Fruit fly (Drosophila melanogaster) whole organism, embryonic: ENCODE data around the gene Zw.

Experiments
- Antp ChIP-seq: fragments of 200-800 bp; sonication (Bioruptor generic); optimal IDR thresholded peaks from 3 replicates; lab custom pipeline; 2016; ENCODE audit warnings: missing biosample characterization, missing genetic modification characterization
- BEAF-32 ChIP-seq: fragments of 200-800 bp; sonication (Bioruptor generic); optimal IDR thresholded peaks from 3 replicates; lab custom pipeline; 2017; ENCODE audit warnings: missing biosample characterization, missing genetic modification characterization, mild to moderate bottlenecking, moderate library complexity, missing genetic modification reagents
- BtbVII ChIP-seq: fragments of 200-800 bp; sonication (Bioruptor generic); optimal IDR thresholded peaks from 3 replicates; lab custom pipeline; 2017; ENCODE audit warnings: missing biosample characterization, mild to moderate bottlenecking, missing genetic modification characterization
- CG12236 ChIP-seq: fragments of 200-800 bp; sonication (Bioruptor generic); optimal IDR thresholded peaks from 2 replicates; lab custom pipeline; 2016; ENCODE audit warnings: missing biosample characterization, missing genetic modification characterization
- CG13296 ChIP-seq: fragments of 200-800 bp; sonication (Bioruptor generic); optimal IDR thresholded peaks from 3 replicates; lab custom pipeline; 2018; ENCODE audit warnings: missing biosample characterization, mild to moderate bottlenecking, missing genetic modification characterization
- CG1529 ChIP-seq: fragments of 200-800 bp; sonication (Bioruptor generic); optimal IDR thresholded peaks from 3 replicates; lab custom pipeline; 2018; ENCODE audit warnings: missing biosample characterization, missing genetic modification characterization
- CG16779 ChIP-seq: fragments of 200-800 bp; sonication (Bioruptor generic); IDR thresholded peaks from 2 replicates; pipeline ENCODE4 v1.3.6; 2022; ENCODE audit warnings: missing biosample characterization, missing genetic modification characterization
- CG17385 ChIP-seq: fragments of 200-800 bp; sonication (Bioruptor generic); optimal IDR thresholded peaks from 3 replicates; lab custom pipeline; 2018; ENCODE audit warnings: missing biosample characterization, mild to moderate bottlenecking, missing genetic modification characterization
- CG17912 ChIP-seq: fragments of 200-800 bp; sonication (Bioruptor generic); optimal IDR thresholded peaks from 2 replicates; lab custom pipeline; 2018; ENCODE audit warnings: missing biosample characterization, mild to moderate bottlenecking, missing genetic modification characterization
- CG3847 ChIP-seq: fragments of 200-800 bp; sonication (Bioruptor generic); IDR thresholded peaks from 2 replicates; pipeline ENCODE4 v1.3.6; 2022; ENCODE audit warnings: missing biosample characterization, missing genetic modification characterization
- CG4328 ChIP-seq: fragments of 200-800 bp; sonication (Bioruptor generic); optimal IDR thresholded peaks from 3 replicates; lab custom pipeline; 2017; ENCODE audit warnings: missing biosample characterization, missing genetic modification reagents, missing genetic modification characterization
- CG9437 ChIP-seq: fragments of 200-800 bp; sonication (Bioruptor generic); optimal IDR thresholded peaks from 2 replicates; lab custom pipeline; 2018; ENCODE audit warnings: missing biosample characterization, mild to moderate bottlenecking, missing genetic modification characterization
- CkIIα-i1 ChIP-seq: fragments of 200-800 bp; sonication (Bioruptor generic); IDR thresholded peaks from 2 replicates; pipeline ENCODE4 v1.3.6; 2022; ENCODE audit warnings: missing biosample characterization, missing genetic modification characterization
- Dek ChIP-seq: fragments of 200-800 bp; sonication (Bioruptor generic); optimal IDR thresholded peaks from 3 replicates; lab custom pipeline; 2019; ENCODE audit warnings: missing biosample characterization, mild to moderate bottlenecking, missing genetic modification characterization, moderate library complexity
- Dfd ChIP-seq, 2 experiments: fragments of >200 bp; optimal IDR thresholded peaks; 2 replicates each; lab custom pipeline; 2017; ENCODE audit warnings: missing biosample characterization in 2 of 2, missing genetic modification characterization in 2 of 2
- Eip74EF ChIP-seq, 2 experiments: fragments of 200-800 bp in 1 of 2; fragments of >200 bp in 1 of 2; sonication (Bioruptor generic) in 1 of 2; optimal IDR thresholded peaks; 2 replicates each; lab custom pipeline; 2017 to 2019; ENCODE audit warnings: missing biosample characterization in 2 of 2, missing genetic modification characterization in 2 of 2, mild to moderate bottlenecking in 1 of 2, moderate library complexity in 1 of 2
- Gug ChIP-seq: fragments of 200-800 bp; sonication (Bioruptor generic); IDR thresholded peaks from 4 replicates; pipeline ENCODE4 v1.3.6; 2022; ENCODE audit warnings: missing biosample characterization, missing genetic modification characterization
- H15 ChIP-seq: fragments of 200-800 bp; sonication (Bioruptor generic); IDR thresholded peaks from 3 replicates; pipeline ENCODE4 v1.3.6; 2022; ENCODE audit warnings: missing biosample characterization, missing genetic modification characterization
- H2.0 ChIP-seq: fragments of 200-800 bp; sonication (Bioruptor generic); IDR thresholded peaks from 2 replicates; pipeline ENCODE4 v1.3.6; 2022; ENCODE audit warnings: missing biosample characterization, missing genetic modification characterization
- Jarid2 ChIP-seq: fragments of 200-800 bp; sonication (Bioruptor generic); optimal IDR thresholded peaks from 3 replicates; lab custom pipeline; 2017; ENCODE audit warnings: mild to moderate bottlenecking, missing biosample characterization, missing genetic modification reagents, missing genetic modification characterization
- Lpt ChIP-seq: fragments of >200 bp; optimal IDR thresholded peaks from 2 replicates; lab custom pipeline; 2018; ENCODE audit warnings: missing biosample characterization, missing genetic modification characterization
- Neu2 ChIP-seq: fragments of 200-800 bp; sonication (Bioruptor generic); optimal IDR thresholded peaks from 3 replicates; lab custom pipeline; 2016; ENCODE audit warnings: missing biosample characterization, missing genetic modification characterization, borderline replicate concordance
- Oaz ChIP-seq: fragments of 200-800 bp; sonication (Bioruptor generic); IDR thresholded peaks from 2 replicates; pipeline ENCODE4 v1.3.6; 2022; ENCODE audit warnings: missing biosample characterization, missing genetic modification characterization
- PHDP ChIP-seq: fragments of 200-800 bp; sonication (Bioruptor generic); optimal IDR thresholded peaks from 3 replicates; lab custom pipeline; 2018; ENCODE audit warnings: missing biosample characterization, mild to moderate bottlenecking, missing genetic modification characterization, moderate library complexity
- Trl ChIP-seq, 3 experiments: fragments of >200 bp in 2 of 3; fragments of 200-800 bp in 1 of 3; sonication (Bioruptor generic) in 1 of 3; optimal IDR thresholded peaks; 2 replicates in 1 of 3; 3 replicates in 2 of 3; lab custom pipeline; 2016 to 2017; ENCODE audit warnings: missing biosample characterization in 1 of 3, missing genetic modification characterization in 1 of 3
- ato ChIP-seq: fragments of 200-800 bp; sonication (Bioruptor generic); IDR thresholded peaks from 2 replicates; pipeline ENCODE4 v1.3.6; 2022; ENCODE audit warnings: missing biosample characterization, missing genetic modification characterization; ENCODE audit not compliant: partially characterized antibody
- bcd ChIP-seq: fragments of 200-800 bp; sonication (Bioruptor generic); optimal IDR thresholded peaks from 2 replicates; lab custom pipeline; 2017; ENCODE audit warnings: missing biosample characterization, mild to moderate bottlenecking, missing genetic modification characterization
- cas ChIP-seq: fragments of 200-800 bp; sonication (Bioruptor generic); IDR thresholded peaks from 2 replicates; pipeline ENCODE4 v1.3.6; 2022; ENCODE audit warnings: missing biosample characterization, missing genetic modification characterization
- caup ChIP-seq: fragments of 200-800 bp; sonication (Bioruptor generic); optimal IDR thresholded peaks from 3 replicates; lab custom pipeline; 2017; ENCODE audit warnings: missing biosample characterization, mild to moderate bottlenecking, missing genetic modification characterization, moderate library complexity; ENCODE audit not compliant: severe bottlenecking
- croc ChIP-seq: fragments of 200-800 bp; sonication (Bioruptor generic); conservative IDR thresholded peaks from 3 replicates; pipeline ENCODE4 v1.3.6; 2022; ENCODE audit warnings: missing biosample characterization, missing genetic modification characterization
- danr ChIP-seq: fragments of 200-800 bp; sonication (Bioruptor generic); IDR thresholded peaks from 2 replicates; pipeline ENCODE4 v1.3.6; 2022; ENCODE audit warnings: missing biosample characterization, missing genetic modification characterization
- grau ChIP-seq: fragments of 200-800 bp; optimal IDR thresholded peaks from 3 replicates; lab custom pipeline; 2019; ENCODE audit warnings: missing biosample characterization, mild to moderate bottlenecking, missing genetic modification characterization, moderate library complexity
- hth ChIP-seq: fragments of >200 bp; optimal IDR thresholded peaks from 2 replicates; lab custom pipeline; 2017; ENCODE audit warnings: inconsistent platforms
- inv ChIP-seq: fragments of 200-800 bp; sonication (Bioruptor generic); IDR thresholded peaks from 2 replicates; pipeline ENCODE4 v1.3.6; 2022; ENCODE audit warnings: missing biosample characterization, missing genetic modification characterization; ENCODE audit not compliant: partially characterized antibody
- ken ChIP-seq: fragments of 200-800 bp; sonication (Bioruptor generic); IDR thresholded peaks from 3 replicates; pipeline ENCODE4 v1.3.6; 2022; ENCODE audit warnings: missing biosample characterization, missing genetic modification characterization
- maf-S ChIP-seq: fragments of 200-800 bp; sonication (Bioruptor generic); optimal IDR thresholded peaks from 2 replicates; lab custom pipeline; 2016; ENCODE audit warnings: missing biosample characterization, missing genetic modification characterization
- nau ChIP-seq: fragments of 200-800 bp; sonication (Bioruptor generic); optimal IDR thresholded peaks from 3 replicates; lab custom pipeline; 2017; ENCODE audit warnings: missing biosample characterization, mild to moderate bottlenecking, missing genetic modification characterization, missing genetic modification reagents
- oc ChIP-seq: fragments of 200-800 bp; sonication (Bioruptor generic); optimal IDR thresholded peaks from 2 replicates; lab custom pipeline; 2018; ENCODE audit warnings: missing biosample characterization, mild to moderate bottlenecking, missing genetic modification characterization, moderate library complexity
- phol ChIP-seq: fragments of 200-800 bp; sonication (Bioruptor generic); optimal IDR thresholded peaks from 3 replicates; lab custom pipeline; 2018; ENCODE audit warnings: missing biosample characterization, mild to moderate bottlenecking, missing genetic modification characterization, moderate library complexity
- salm ChIP-seq: fragments of 200-800 bp; sonication (Bioruptor generic); optimal IDR thresholded peaks from 2 replicates; lab custom pipeline; 2018; ENCODE audit warnings: missing biosample characterization, mild to moderate bottlenecking, missing genetic modification characterization
- sna ChIP-seq: fragments of 200-800 bp; sonication (Bioruptor generic); IDR thresholded peaks from 2 replicates; pipeline ENCODE4 v1.3.6; 2022; ENCODE audit warnings: missing biosample characterization, missing genetic modification characterization; ENCODE audit not compliant: partially characterized antibody
- sob ChIP-seq: fragments of 200-800 bp; sonication (Bioruptor generic); IDR thresholded peaks from 2 replicates; pipeline ENCODE4 v1.3.6; 2022; ENCODE audit warnings: missing biosample characterization, missing genetic modification characterization
- sqz ChIP-seq: fragments of 200-800 bp; sonication (Bioruptor generic); optimal IDR thresholded peaks from 3 replicates; lab custom pipeline; 2018; ENCODE audit warnings: missing biosample characterization, mild to moderate bottlenecking, missing genetic modification characterization
- tap ChIP-seq: fragments of 200-800 bp; optimal IDR thresholded peaks from 3 replicates; lab custom pipeline; 2019; ENCODE audit warnings: missing biosample characterization, mild to moderate bottlenecking, missing genetic modification characterization, moderate library complexity
- tio ChIP-seq: fragments of 200-800 bp; sonication (Bioruptor generic); optimal IDR thresholded peaks from 2 replicates; lab custom pipeline; 2017; ENCODE audit warnings: missing biosample characterization, missing genetic modification characterization, inconsistent platforms
- trem ChIP-seq: fragments of 200-800 bp; optimal IDR thresholded peaks from 3 replicates; lab custom pipeline; 2019; ENCODE audit warnings: missing biosample characterization, mild to moderate bottlenecking, missing genetic modification characterization, moderate library complexity
- wdn ChIP-seq: fragments of 200-800 bp; sonication (Bioruptor generic); IDR thresholded peaks from 2 replicates; pipeline ENCODE4 v1.3.6; 2022; ENCODE audit warnings: missing biosample characterization, missing genetic modification characterization
- zf30C ChIP-seq: fragments of 200-800 bp; sonication (Bioruptor generic); optimal IDR thresholded peaks from 3 replicates; lab custom pipeline; 2018; ENCODE audit warnings: missing biosample characterization, mild to moderate bottlenecking, missing genetic modification characterization

Gene Zw

dm6 chrX:19683040-19683875, 16.2 kb downstream of the Zw start, which contains the start of the genes dome and Ubqn (continued):
- TF ChIP-seq Dek (tag; lab: Kevin White, UChicago) = no peak
- TF ChIP-seq CG12236 (GFP tag; lab: Kevin White, UChicago) = peak; percentile 22
- no peak for TF ChIP-seq Oaz (GFP tag; lab: Robert Waterston, UW)
- TF ChIP-seq CkIIα-i1 = no peak
- no peak for TF ChIP-seq wdn (GFP tag; lab: Robert Waterston, UW)
- peak; percentile 88 for TF ChIP-seq sna
- no peak for TF ChIP-seq sob (GFP tag; lab: Robert Waterston, UW)
- peak; percentile 93 for TF ChIP-seq inv (GFP tag; lab: Robert Waterston, UW)
- no peak for TF ChIP-seq bcd (GFP tag; lab: Kevin White, UChicago)
- no peak for TF ChIP-seq H2.0 (GFP tag; lab: Robert Waterston, UW)
- no peak for TF ChIP-seq CG3847 (GFP tag; lab: Robert Waterston, UW)
- TF ChIP-seq CG1529 (GFP tag; lab: Kevin White, UChicago) = no peak
- TF ChIP-seq tio (GFP tag; lab: Kevin White, UChicago) = no peak
- no peak for TF ChIP-seq salm (tag; lab: Kevin White, UChicago)
- TF ChIP-seq H15 (GFP tag; lab: Robert Waterston, UW) = no peak
- TF ChIP-seq hth (lab: Kevin White, UChicago) = no peak
- TF ChIP-seq phol (tag; lab: Kevin White, UChicago) = peak; percentile 54
- no peak for TF ChIP-seq CG16779 (GFP tag; lab: Robert Waterston, UW)
- TF ChIP-seq croc (GFP tag; lab: Robert Waterston, UW) = no peak
- no peak for TF ChIP-seq Gug (GFP tag; lab: Robert Waterston, UW)
- no peak for TF ChIP-seq oc (tag; lab: Kevin White, UChicago)
- TF ChIP-seq Jarid2 (GFP tag; lab: Kevin White, UChicago) = no peak
- TF ChIP-seq ken (GFP tag; lab: Robert Waterston, UW) = no peak
- no peak for TF ChIP-seq PHDP (tag; lab: Kevin White, UChicago)
- TF ChIP-seq Dfd (GFP tag; optimal IDR thresholded peaks at IDR 0.05; lab: Kevin White, UChicago) = no peak
- TF ChIP-seq Eip74EF (GFP tag; optimal IDR thresholded peaks at IDR 0.05; lab: Kevin White, UChicago) = no peak
- TF ChIP-seq nau (GFP tag; lab: Kevin White, UChicago) = no peak
- TF ChIP-seq CG13296 (GFP tag; lab: Kevin White, UChicago) = peak; percentile 23
- TF ChIP-seq Trl (optimal IDR thresholded peaks at IDR 0.05; lab: Kevin White, UChicago) = peak; percentile 98
- peak; percentile 22 for TF ChIP-seq Trl (GFP tag; optimal IDR thresholded peaks at IDR 0.05; lab: Kevin White, UChicago)
- TF ChIP-seq CG9437 (GFP tag; lab: Kevin White, UChicago) = no peak
- TF ChIP-seq zf30C (GFP tag; lab: Kevin White, UChicago) = no peak
- TF ChIP-seq grau (tag; lab: Kevin White, UChicago) = peak; percentile 1
- TF ChIP-seq Lpt (GFP tag; lab: Kevin White, UChicago) = no peak
- 0 out of 2 replicates have a peak, but pooled peaks have one; percentile 7 for TF ChIP-seq danr (GFP tag; lab: Robert Waterston, UW)
- TF ChIP-seq tap (tag; lab: Kevin White, UChicago) = no peak
- peak; percentile 82 for TF ChIP-seq ato
- TF ChIP-seq cas = no peak
- TF ChIP-seq caup = no peak
- TF ChIP-seq Neu2 (GFP tag; lab: Kevin White, UChicago) = peak; percentile 82
- peak; percentile 57 for TF ChIP-seq trem (tag; lab: Kevin White, UChicago)
- TF ChIP-seq CG17912 (GFP tag; lab: Kevin White, UChicago) = no peak
- TF ChIP-seq maf-S (GFP tag; lab: Kevin White, UChicago) = no peak
- no peak for TF ChIP-seq CG4328 (GFP tag; lab: Kevin White, UChicago)
- TF ChIP-seq BEAF-32 (GFP tag; lab: Kevin White, UChicago) = peak; percentile 98
- TF ChIP-seq BtbVII (GFP tag; lab: Kevin White, UChicago) = peak; percentile 25
- no peak for TF ChIP-seq sqz (GFP tag; lab: Kevin White, UChicago)
- TF ChIP-seq Antp (GFP tag; lab: Kevin White, UChicago) = no peak
- TF ChIP-seq CG17385 = peak; percentile 44
